Worm (Caenorhabditis elegans) whole organism, L2 larva: Measurements from ENCODE around the gene F49F1.7.
A peak's percentile ranks its signal among the peaks of the same experiment; 100 is the strongest.
"Not testable (repeated sequence)": the region's sequence is repeated elsewhere in the genome, so short reads cannot be mapped to it uniquely, and the experiment has no call there.

Experiments
- C34F6.9 ChIP-seq: fragments of 150-350 bp; optimal IDR thresholded peaks from 2 replicates; lab custom pipeline; 2014; ENCODE audit warnings: missing biosample characterization, missing genetic modification characterization
- F13H6.1 ChIP-seq: sonication (generic microtip); optimal IDR thresholded peaks from 2 replicates; lab custom pipeline; 2016; ENCODE audit warnings: missing genetic modification characterization, missing compliant biosample characterization
- ZK546.5 ChIP-seq: sonication (generic microtip); optimal IDR thresholded peaks from 2 replicates; lab custom pipeline; 2017; ENCODE audit warnings: missing biosample characterization, missing genetic modification characterization
- alr-1 ChIP-seq: fragments of 150-350 bp; optimal IDR thresholded peaks from 2 replicates; lab custom pipeline; 2014; ENCODE audit warnings: missing biosample characterization, missing genetic modification characterization
- ama-1 ChIP-seq: fragments of 150-350 bp; optimal IDR thresholded peaks from 2 replicates; lab custom pipeline; 2018; ENCODE audit warnings: inconsistent platforms
- blmp-1 ChIP-seq: sonication (generic microtip); optimal IDR thresholded peaks from 2 replicates; lab custom pipeline; 2017; ENCODE audit warnings: missing genetic modification characterization, mild to moderate bottlenecking, missing compliant biosample characterization, antibody characterized with exemption, moderate library complexity; ENCODE audit not compliant: insufficient read depth
- ceh-82 ChIP-seq: fragments of 150-350 bp; optimal IDR thresholded peaks from 2 replicates; lab custom pipeline; 2014; ENCODE audit warnings: missing biosample characterization, missing genetic modification characterization
- crh-2 ChIP-seq: sonication (generic microtip); optimal IDR thresholded peaks from 2 replicates; lab custom pipeline; 2017; ENCODE audit warnings: missing biosample characterization, missing genetic modification characterization
- dmd-4 ChIP-seq: sonication (generic microtip); optimal IDR thresholded peaks from 2 replicates; lab custom pipeline; 2017; ENCODE audit warnings: missing biosample characterization, missing genetic modification characterization
- egl-27 ChIP-seq: sonication (generic microtip); optimal IDR thresholded peaks from 3 replicates; lab custom pipeline; 2017; ENCODE audit warnings: missing biosample characterization, missing genetic modification reagents, missing genetic modification characterization
- elt-1 ChIP-seq: fragments of 150-350 bp; optimal IDR thresholded peaks from 2 replicates; lab custom pipeline; 2014; ENCODE audit warnings: missing biosample characterization, missing genetic modification characterization
- elt-3 ChIP-seq: sonication (generic microtip); optimal IDR thresholded peaks from 2 replicates; lab custom pipeline; 2017; ENCODE audit warnings: missing biosample characterization, missing genetic modification characterization
- fos-1 ChIP-seq: fragments of 150-350 bp; optimal IDR thresholded peaks from 2 replicates; lab custom pipeline; 2014; ENCODE audit warnings: missing biosample characterization, missing genetic modification characterization
- gmeb-1 ChIP-seq: fragments of 150-350 bp; optimal IDR thresholded peaks from 2 replicates; lab custom pipeline; 2014; ENCODE audit warnings: missing biosample characterization, missing genetic modification characterization
- lin-13 ChIP-seq: fragments of 150-350 bp; optimal IDR thresholded peaks from 2 replicates; lab custom pipeline; 2014; ENCODE audit warnings: missing biosample characterization, missing genetic modification reagents, missing genetic modification characterization
- lsy-2 ChIP-seq, 2 experiments: fragments of 150-350 bp in 1 of 2; sonication (generic microtip) in 1 of 2; optimal IDR thresholded peaks; 2 replicates each; lab custom pipeline; 2014 to 2017; ENCODE audit warnings: missing biosample characterization in 2 of 2, missing genetic modification characterization in 2 of 2
- mab-5 ChIP-seq: fragments of 150-350 bp; optimal IDR thresholded peaks from 2 replicates; lab custom pipeline; 2014; ENCODE audit warnings: missing biosample characterization, missing genetic modification characterization
- mbf-1 ChIP-seq: sonication (generic microtip); optimal IDR thresholded peaks from 2 replicates; lab custom pipeline; 2017; ENCODE audit warnings: missing biosample characterization, missing genetic modification characterization
- mdl-1 ChIP-seq, 2 experiments: fragments of 150-350 bp in 1 of 2; sonication (generic microtip) in 1 of 2; optimal IDR thresholded peaks; 2 replicates each; lab custom pipeline; 2017; ENCODE audit warnings: missing biosample characterization in 2 of 2, missing genetic modification characterization in 2 of 2
- nhr-11 ChIP-seq: fragments of 150-350 bp; optimal IDR thresholded peaks from 2 replicates; lab custom pipeline; 2014; ENCODE audit warnings: missing biosample characterization, missing genetic modification characterization
- nhr-12 ChIP-seq: fragments of 150-350 bp; optimal IDR thresholded peaks from 2 replicates; lab custom pipeline; 2014; ENCODE audit warnings: missing biosample characterization, missing genetic modification characterization
- nhr-129 ChIP-seq: fragments of 150-350 bp; optimal IDR thresholded peaks from 2 replicates; lab custom pipeline; 2014; ENCODE audit warnings: missing biosample characterization, missing genetic modification characterization
- nhr-21 ChIP-seq: fragments of 150-350 bp; optimal IDR thresholded peaks from 2 replicates; lab custom pipeline; 2014; ENCODE audit warnings: missing biosample characterization, missing genetic modification characterization
- nhr-25 ChIP-seq: fragments of 150-350 bp; sonication (generic microtip); optimal IDR thresholded peaks from 3 replicates; lab custom pipeline; 2014; ENCODE audit warnings: missing biosample characterization, missing genetic modification characterization
- nhr-77 ChIP-seq: fragments of 150-350 bp; optimal IDR thresholded peaks from 2 replicates; lab custom pipeline; 2014; ENCODE audit warnings: missing biosample characterization, missing genetic modification characterization
- peb-1 ChIP-seq: fragments of 150-350 bp; optimal IDR thresholded peaks from 2 replicates; lab custom pipeline; 2014; ENCODE audit warnings: missing biosample characterization, missing genetic modification characterization
- sem-4 ChIP-seq: fragments of 150-350 bp; optimal IDR thresholded peaks from 2 replicates; lab custom pipeline; 2014; ENCODE audit warnings: missing biosample characterization, missing genetic modification reagents, missing genetic modification characterization
- skn-1 ChIP-seq: sonication (generic microtip); optimal IDR thresholded peaks from 2 replicates; lab custom pipeline; 2017; ENCODE audit warnings: missing biosample characterization, missing genetic modification characterization
- sma-3 ChIP-seq: sonication (generic microtip); optimal IDR thresholded peaks from 2 replicates; lab custom pipeline; 2016; ENCODE audit warnings: missing genetic modification reagents, missing genetic modification characterization, missing compliant biosample characterization
- sma-9 ChIP-seq, 2 experiments: fragments of 150-350 bp in 1 of 2; sonication (generic microtip) in 1 of 2; optimal IDR thresholded peaks; 2 replicates each; lab custom pipeline; 2014 to 2016; ENCODE audit warnings: missing genetic modification characterization in 2 of 2, mild to moderate bottlenecking in 1 of 2, missing biosample characterization in 1 of 2, missing compliant biosample characterization in 1 of 2, missing genetic modification reagents in 1 of 2, moderate library complexity in 1 of 2
- unc-55 ChIP-seq: fragments of 150-350 bp; sonication (generic microtip); optimal IDR thresholded peaks from 3 replicates; lab custom pipeline; 2014; ENCODE audit warnings: missing biosample characterization, missing genetic modification reagents, missing genetic modification characterization
- unc-62 ChIP-seq: fragments of 150-350 bp; optimal IDR thresholded peaks from 2 replicates; lab custom pipeline; 2014; ENCODE audit warnings: missing biosample characterization, missing genetic modification reagents, missing genetic modification characterization
- zag-1 ChIP-seq: fragments of 150-350 bp; optimal IDR thresholded peaks from 2 replicates; lab custom pipeline; 2014; ENCODE audit warnings: missing biosample characterization, missing genetic modification characterization
- ztf-1 ChIP-seq: fragments of 200-800 bp; sonication (Bioruptor generic); conservative IDR thresholded peaks from 2 replicates; pipeline ENCODE4 v1.3.6; 2022; ENCODE audit warnings: missing genetic modification characterization, missing compliant biosample characterization
- ztf-4 ChIP-seq: fragments of 150-350 bp; optimal IDR thresholded peaks from 2 replicates; lab custom pipeline; 2014; ENCODE audit warnings: missing biosample characterization, missing genetic modification characterization

F49F1.7 gene

DNA sequence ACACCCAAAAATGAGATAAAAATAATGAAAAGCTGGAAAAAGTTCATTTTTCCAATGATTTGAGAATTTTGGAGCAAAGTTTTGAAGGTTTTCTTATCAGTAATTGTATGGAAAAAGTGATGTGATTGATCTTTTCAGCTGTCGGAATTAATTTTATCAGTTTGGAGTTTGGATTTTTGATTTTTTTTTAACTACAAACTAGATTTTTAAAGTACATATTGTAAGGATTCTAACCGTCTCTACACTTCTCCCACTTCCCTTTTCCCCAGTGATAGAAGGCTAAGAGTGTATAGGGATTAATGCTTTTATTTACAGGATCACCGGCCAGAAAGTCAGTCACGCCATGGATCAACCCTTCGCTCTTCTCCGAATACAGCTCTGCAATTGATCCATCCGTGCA lies at the start of gene F49F1.7:
F49F1.7 (minus strand) TSS at position 101 of the 400 bp plus-strand sequence.
- not testable (repeated sequence) for TF ChIP-seq gmeb-1 (tag; lab: Kevin White, UChicago); ztf-4 (tag; lab: Kevin White, UChicago); nhr-77

- TF ChIP-seq nhr-11 (tag; lab: Kevin White, UChicago) (no peak), zag-1 (tag; lab: Kevin White, UChicago) (no peak), egl-27 (tag; lab: Kevin White, UChicago) (no peak), lin-13 (GFP tag; lab: Kevin White, UChicago) (no peak), blmp-1 (tag; lab: Kevin White, UChicago) (no peak), ceh-82 (tag; lab: Kevin White, UChicago) (no peak)
Measured at ce11 chrIV:4173789-4174188, 48.2 kb upstream of the F49F1.7 start, which contains the start of gene rnp-3. rnp-3 (plus strand) TSS chrIV:4174089.

DNA sequence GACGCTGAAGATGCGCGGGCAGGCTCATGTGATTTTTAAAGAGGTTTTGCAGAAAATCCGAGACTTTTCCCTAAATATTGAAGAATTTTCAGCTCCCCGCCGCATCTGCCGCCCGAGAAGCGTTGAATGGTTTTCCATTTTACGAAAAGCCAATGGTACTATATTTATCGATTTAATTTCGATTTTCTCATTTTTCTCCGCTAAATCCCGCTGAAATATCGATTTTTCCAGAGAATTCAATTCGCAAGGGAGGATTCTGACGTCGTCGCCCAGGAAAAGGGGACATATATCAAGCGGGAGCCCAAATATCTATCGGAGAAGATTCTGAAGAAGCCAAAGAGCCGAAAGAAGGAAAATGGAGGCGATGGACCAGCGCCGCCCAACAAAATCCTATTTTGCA lies 46.7 kb upstream of the F49F1.7 start:
- TF ChIP-seq ZK546.5 (tag; lab: Kevin White, UChicago) (no peak), elt-1 (tag; lab: Kevin White, UChicago) (no peak), dmd-4 (tag; lab: Kevin White, UChicago) (no peak), elt-3 (tag; lab: Kevin White, UChicago) (no peak), gmeb-1 (tag; lab: Kevin White, UChicago) (no peak), nhr-25 (tag; lab: Kevin White, UChicago) (no peak), lsy-2 (tag; optimal IDR thresholded peaks at IDR 0.05; lab: Kevin White, UChicago) (no peak), nhr-77 (no peak), C34F6.9 (tag; lab: Kevin White, UChicago) (no peak)

- peak; percentile 60 for TF ChIP-seq gmeb-1 (tag; lab: Kevin White, UChicago)
- no peak for TF ChIP-seq ztf-4 (tag; lab: Kevin White, UChicago)
- peak; percentile 46 for TF ChIP-seq sma-3 (GFP tag; lab: Kevin White, UChicago)
- peak; percentile 60 for TF ChIP-seq C34F6.9 (tag; lab: Kevin White, UChicago)
- peak; percentile 22 to 79 for TF ChIP-seq lsy-2 (tag; optimal IDR thresholded peaks at IDR 0.05; lab: Kevin White, UChicago)
- TF ChIP-seq unc-55 (GFP tag; lab: Kevin White, UChicago): peak; percentile 52
- TF ChIP-seq F13H6.1 (tag; lab: Kevin White, UChicago): peak; percentile 40
- no peak for TF ChIP-seq dmd-4 (tag; lab: Kevin White, UChicago)
- TF ChIP-seq, all 48 proteins: peak for 6
Measured at ce11 chrIV:4171531-4172163, 46.1 kb upstream of the F49F1.7 start, which contains the start of the genes K08D10.13 and rnp-2. K08D10.13 (minus strand) TSS chrIV:4171581. rnp-2 (plus strand) TSS chrIV:4172076.

DNA sequence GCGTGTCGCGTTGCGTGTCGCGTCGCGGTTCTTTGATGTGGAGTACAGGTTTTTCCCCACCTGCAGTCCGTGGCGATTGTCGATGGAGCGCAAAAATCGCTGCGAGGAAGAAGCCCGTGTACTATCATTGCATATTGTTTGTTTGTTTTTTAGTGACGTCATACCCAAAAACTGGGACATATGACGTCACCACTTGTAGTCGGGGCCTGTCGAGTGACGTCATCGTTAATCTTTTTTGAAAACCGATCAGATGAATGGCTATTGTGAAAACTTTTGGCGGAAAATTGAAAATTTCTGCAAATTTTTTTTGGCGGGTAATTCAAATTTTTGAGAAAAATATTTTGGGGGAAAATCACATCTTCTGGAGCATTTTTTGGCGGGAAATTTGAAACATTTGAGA lies 41.7 kb upstream of the F49F1.7 start:
- TF ChIP-seq nhr-25 (tag; lab: Kevin White, UChicago) (no peak), zag-1 (tag; lab: Kevin White, UChicago) (no peak), C34F6.9 (tag; lab: Kevin White, UChicago) (no peak), peb-1 (tag; lab: Kevin White, UChicago) (no peak), nhr-129 (tag; lab: Kevin White, UChicago) (no peak), mbf-1 (tag; lab: Kevin White, UChicago) (no peak), gmeb-1 (tag; lab: Kevin White, UChicago) (no peak), nhr-21 (no peak), mab-5 (tag; lab: Kevin White, UChicago) (no peak), nhr-12 (no peak), sem-4 (tag; lab: Kevin White, UChicago) (no peak), ztf-1 (no peak)

ce11 chrIV:4164392-4164791 lies 38.8 kb upstream of the F49F1.7 start, which contains the start of gene scrm-8:
scrm-8 (plus strand) TSS chrIV:4164692.
- TF ChIP-seq nhr-12 (no peak), skn-1 (tag; lab: Kevin White, UChicago) (no peak), egl-27 (tag; lab: Kevin White, UChicago) (no peak), unc-55 (GFP tag; lab: Kevin White, UChicago) (no peak), ama-1 (lab: Kevin White, UChicago) (no peak), unc-62 (GFP tag; lab: Kevin White, UChicago) (no peak), sma-9 (GFP tag; optimal IDR thresholded peaks at IDR 0.05; lab: Kevin White, UChicago) (no peak), sma-9 (tag; optimal IDR thresholded peaks at IDR 0.05; lab: Kevin White, UChicago) (no peak), ZK546.5 (tag; lab: Kevin White, UChicago) (no peak), nhr-77 (no peak), mdl-1 (tag; optimal IDR thresholded peaks at IDR 0.05; lab: Kevin White, UChicago) (no peak), mbf-1 (tag; lab: Kevin White, UChicago) (no peak), alr-1 (tag; lab: Kevin White, UChicago) (no peak), fos-1 (tag; lab: Kevin White, UChicago) (no peak), sma-3 (GFP tag; lab: Kevin White, UChicago) (no peak), crh-2 (tag; lab: Kevin White, UChicago) (no peak), ceh-82 (tag; lab: Kevin White, UChicago) (no peak)
